Worm (Caenorhabditis elegans): ENCODE data around the gene mre-11.

ce11 chrV:10773216-10773615 lies 36.5 kb upstream of the mre-11 start:
- no peak for TF ChIP-seq flt-1 (GFP tag; IDR thresholded peaks at IDR 0.05)
- no peak for TF ChIP-seq pes-1 (GFP tag; IDR thresholded peaks at IDR 0.05)
- no peak for TF ChIP-seq ama-1 (optimal IDR thresholded peaks at IDR 0.05)
- TF ChIP-seq F13C5.2 (tag; optimal IDR thresholded peaks at IDR 0.05) = no peak
- TF ChIP-seq ets-7 (tag; optimal IDR thresholded peaks at IDR 0.05) = no peak
- TF ChIP-seq hnd-1 (tag; optimal IDR thresholded peaks at IDR 0.05) = no peak
- no peak for TF ChIP-seq B0310.2 (tag; optimal IDR thresholded peaks at IDR 0.05)
- TF ChIP-seq tbx-11 (GFP tag; IDR thresholded peaks at IDR 0.05) = no peak
- TF ChIP-seq ceh-36 (tag; optimal IDR thresholded peaks at IDR 0.05) = no peak
